Fruit fly (Drosophila melanogaster): Measurements from ENCODE around the gene CG14402.

- TF ChIP-seq Hnf4 (GFP tag; optimal IDR thresholded peaks at IDR 0.05), result no peak
- TF ChIP-seq Abd-B (GFP tag; optimal IDR thresholded peaks at IDR 0.05), result no peak
- TF ChIP-seq Vsx2 (GFP tag; optimal IDR thresholded peaks at IDR 0.05; ENCODE audit: partially characterized antibody), result no peak
- TF ChIP-seq OdsH (GFP tag; optimal IDR thresholded peaks at IDR 0.05), result no peak
- no peak for TF ChIP-seq Jra (GFP tag; optimal IDR thresholded peaks at IDR 0.05)
- no peak for TF ChIP-seq N (GFP tag; optimal IDR thresholded peaks at IDR 0.05)
- TF ChIP-seq CG32264 (GFP tag; optimal IDR thresholded peaks at IDR 0.05), result no peak
- TF ChIP-seq lola (GFP tag; optimal IDR thresholded peaks at IDR 0.05), result no peak
- TF ChIP-seq pan (optimal IDR thresholded peaks at IDR 0.05), result no peak
- TF ChIP-seq Dif (GFP tag; optimal IDR thresholded peaks at IDR 0.05; ENCODE audit: partially characterized antibody), result no peak
- TF ChIP-seq dmrt93B (GFP tag; optimal IDR thresholded peaks at IDR 0.05), result no peak
Measured at dm6 chr2L:20883624-20884220, 34.6 kb downstream of the CG14402 start.

Measured in whole organism, wandering third instar larva.